Fruit fly (Drosophila melanogaster) whole organism, prepupa: ENCODE measurements around the gene CG32806.

Source experiments
- Blimp-1 ChIP-seq: fragments of 200-800 bp; sonication (Bioruptor generic); optimal IDR thresholded peaks from 3 replicates; lab custom pipeline; 2017; ENCODE audit warnings: missing biosample characterization, missing genetic modification characterization, mild to moderate bottlenecking, moderate library complexity, missing genetic modification reagents
- CG34406 ChIP-seq: fragments of 200-800 bp; sonication (Bioruptor generic); optimal IDR thresholded peaks from 3 replicates; lab custom pipeline; 2016; ENCODE audit warnings: missing biosample characterization, missing genetic modification characterization
- CG6808 ChIP-seq: fragments of 200-800 bp; sonication (Bioruptor generic); optimal IDR thresholded peaks from 3 replicates; lab custom pipeline; 2017; ENCODE audit warnings: missing biosample characterization, missing genetic modification characterization, mild to moderate bottlenecking, moderate library complexity, missing genetic modification reagents
- Eip75B ChIP-seq: fragments of 200-800 bp; sonication (Bioruptor generic); optimal IDR thresholded peaks from 3 replicates; lab custom pipeline; 2016; ENCODE audit warnings: missing biosample characterization, missing genetic modification characterization
- Eip93F ChIP-seq: fragments of 200-800 bp; sonication (Bioruptor generic); optimal IDR thresholded peaks from 2 replicates; lab custom pipeline; 2016; ENCODE audit warnings: missing biosample characterization, mild to moderate bottlenecking, missing genetic modification characterization
- Ets21C ChIP-seq: fragments of 200-800 bp; sonication (Bioruptor generic); optimal IDR thresholded peaks from 3 replicates; lab custom pipeline; 2016; ENCODE audit warnings: missing biosample characterization, missing genetic modification characterization
- Hr39 ChIP-seq: fragments of 200-800 bp; sonication (Bioruptor generic); optimal IDR thresholded peaks from 2 replicates; lab custom pipeline; 2016; ENCODE audit warnings: missing biosample characterization, missing genetic modification characterization
- esn ChIP-seq: fragments of 200-800 bp; sonication (Bioruptor generic); optimal IDR thresholded peaks from 2 replicates; lab custom pipeline; 2016; ENCODE audit warnings: missing biosample characterization, mild to moderate bottlenecking, missing genetic modification characterization, moderate library complexity
- lz ChIP-seq: fragments of 200-800 bp; sonication (Bioruptor generic); optimal IDR thresholded peaks from 3 replicates; lab custom pipeline; 2016; ENCODE audit warnings: missing biosample characterization, missing genetic modification characterization
- salr ChIP-seq, 2 experiments: fragments of 200-800 bp; sonication (Bioruptor generic); optimal IDR thresholded peaks; 3 replicates each; lab custom pipeline; 2016 to 2018; ENCODE audit warnings: missing biosample characterization in 2 of 2, missing genetic modification characterization in 2 of 2, mild to moderate bottlenecking in 1 of 2
- topi ChIP-seq: fragments of 200-800 bp; sonication (Bioruptor generic); optimal IDR thresholded peaks from 3 replicates; lab custom pipeline; 2016; ENCODE audit warnings: missing biosample characterization, missing genetic modification characterization

DNA sequence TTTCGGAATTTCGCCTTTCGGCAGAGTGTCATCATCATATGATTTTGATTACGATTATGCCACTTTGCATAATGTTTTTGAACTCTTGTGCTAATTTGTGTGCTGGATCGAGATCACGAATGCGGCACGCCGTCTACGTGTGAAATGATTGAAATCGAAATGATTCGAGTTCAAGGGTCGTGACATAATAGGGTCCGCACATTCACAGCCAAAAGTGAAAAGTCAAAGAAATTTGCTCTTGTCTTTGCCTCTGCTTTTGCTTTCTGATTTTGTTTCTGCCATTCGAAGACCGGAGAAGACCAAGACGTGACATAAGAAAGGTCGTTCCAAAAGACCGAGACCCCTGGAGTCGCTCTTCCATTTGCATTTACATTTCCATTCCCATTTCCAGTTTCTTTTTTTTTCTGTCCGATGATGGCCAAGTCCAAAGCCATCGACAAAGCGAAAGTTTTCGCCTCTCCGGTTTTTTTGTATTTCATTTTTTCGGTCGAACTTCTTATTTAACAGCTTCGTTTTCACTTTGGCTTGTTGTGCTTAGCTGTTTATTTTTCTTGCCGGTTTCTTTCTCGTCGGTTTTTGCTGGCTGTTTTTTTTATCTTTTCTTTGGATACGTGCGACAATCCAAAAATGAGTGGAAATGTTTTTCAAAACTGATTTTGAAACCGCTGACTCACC lies 45.5 kb downstream of the CG32806 start:
- TF ChIP-seq CG6808 (GFP tag; lab: Kevin White, UChicago) (no peak), Eip75B (GFP tag; lab: Kevin White, UChicago) (no peak), esn (GFP tag; lab: Kevin White, UChicago) (no peak), CG34406 (GFP tag; lab: Kevin White, UChicago) (no peak), lz (GFP tag; lab: Kevin White, UChicago) (no peak), Ets21C (GFP tag; lab: Kevin White, UChicago) (no peak), Blimp-1 (GFP tag; lab: Kevin White, UChicago) (peak; percentile 71), topi (no peak), Hr39 (GFP tag; lab: Kevin White, UChicago) (no peak), salr (GFP tag; optimal IDR thresholded peaks at IDR 0.05; lab: Kevin White, UChicago) (no peak), Eip93F (GFP tag; lab: Kevin White, UChicago) (no peak)
